Worm (Caenorhabditis elegans) whole organism, midembryonic: Measurements from ENCODE around the gene fut-4.

ENCODE experiments used
- flt-1 ChIP-seq: fragments of 200-800 bp; sonication (Bioruptor generic); IDR thresholded peaks from 2 replicates; pipeline ENCODE4 v1.3.6; 2022; ENCODE audit warnings: missing genetic modification characterization, missing compliant biosample characterization
- klf-2 ChIP-seq: fragments of 200-800 bp; sonication (Bioruptor generic); conservative IDR thresholded peaks from 2 replicates; pipeline ENCODE4 v1.3.6; 2022; ENCODE audit warnings: missing genetic modification reagents, missing genetic modification characterization, missing compliant biosample characterization
- ztf-23 ChIP-seq: fragments of 200-800 bp; sonication (Bioruptor generic); IDR thresholded peaks from 2 replicates; pipeline ENCODE4 v1.3.6; 2022; ENCODE audit warnings: missing genetic modification reagents, missing genetic modification characterization, missing compliant biosample characterization

ce11 chrII:2859315-2859714 is 37.0 kb upstream of the fut-4 start:
- TF ChIP-seq ztf-23 (GFP tag; lab: Robert Waterston, UW) (no peak), flt-1 (no peak), klf-2 (GFP tag; lab: Robert Waterston, UW) (no peak)
